Worm (Caenorhabditis elegans) whole organism, L2 larva: ENCODE measurements around the gene F55B11.6.

Experiments
- lin-13 ChIP-seq: fragments of 150-350 bp; optimal IDR thresholded peaks from 2 replicates; lab custom pipeline; 2014; ENCODE audit warnings: missing biosample characterization, missing genetic modification reagents, missing genetic modification characterization
- lsy-2 ChIP-seq, 2 experiments: fragments of 150-350 bp in 1 of 2; sonication (generic microtip) in 1 of 2; optimal IDR thresholded peaks; 2 replicates each; lab custom pipeline; 2014 to 2017; ENCODE audit warnings: missing biosample characterization in 2 of 2, missing genetic modification characterization in 2 of 2
- peb-1 ChIP-seq: fragments of 150-350 bp; optimal IDR thresholded peaks from 2 replicates; lab custom pipeline; 2014; ENCODE audit warnings: missing biosample characterization, missing genetic modification characterization
- sem-4 ChIP-seq: fragments of 150-350 bp; optimal IDR thresholded peaks from 2 replicates; lab custom pipeline; 2014; ENCODE audit warnings: missing biosample characterization, missing genetic modification reagents, missing genetic modification characterization
- zag-1 ChIP-seq: fragments of 150-350 bp; optimal IDR thresholded peaks from 2 replicates; lab custom pipeline; 2014; ENCODE audit warnings: missing biosample characterization, missing genetic modification characterization

The F55B11.6 gene

DNA sequence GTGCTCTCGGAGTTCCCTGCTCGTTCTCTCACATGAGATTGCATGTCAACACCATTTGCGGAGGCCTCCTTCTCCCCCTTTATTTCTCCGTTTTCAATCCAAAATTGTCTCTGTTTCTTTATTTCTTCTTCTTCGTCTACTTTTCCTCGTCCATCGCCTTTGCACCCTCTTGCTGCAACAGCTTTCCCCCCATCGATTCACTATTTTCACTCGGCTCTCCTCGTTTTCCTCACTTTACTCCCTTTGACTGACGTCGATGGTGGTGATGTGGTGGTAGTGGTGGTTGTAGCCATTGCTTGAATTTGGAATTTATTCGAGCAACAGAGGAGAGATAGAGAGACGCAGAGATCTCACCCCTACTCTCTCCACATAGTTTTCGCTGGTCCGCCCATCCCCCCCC is 45.4 kb downstream of the F55B11.6 start (continued):
- peak; percentile 92 for TF ChIP-seq zag-1 (tag; lab: Kevin White, UChicago)
- peak in 1 of 2 experiments; percentile 62 for TF ChIP-seq lsy-2 (tag; optimal IDR thresholded peaks at IDR 0.05; lab: Kevin White, UChicago)
- TF ChIP-seq sem-4 (tag; lab: Kevin White, UChicago) = no peak
- TF ChIP-seq lin-13 = peak; percentile 17
- TF ChIP-seq peb-1 (tag; lab: Kevin White, UChicago) = no peak
